Worm (Caenorhabditis elegans) whole organism, dauer: ENCODE measurements around the gene let-19.

ENCODE experiments used
- unc-62 ChIP-seq: sonication (generic microtip); optimal IDR thresholded peaks from 2 replicates; lab custom pipeline; 2017; ENCODE audit warnings: missing biosample characterization, missing genetic modification reagents, missing genetic modification characterization

let-19 gene

ce11 chrII:8743379-8744173 lies 27.2 kb upstream of the let-19 start, which contains the start of gene mak-1:
TSS of gene mak-1 (plus strand) at chrII:8744071.
- TF ChIP-seq unc-62 (GFP tag; lab: Kevin White, UChicago): no peak

- TF ChIP-seq unc-62 (GFP tag; lab: Kevin White, UChicago): no peak
Measured at ce11 chrII:8744555-8745448, 26.0 kb upstream of the let-19 start.

DNA sequence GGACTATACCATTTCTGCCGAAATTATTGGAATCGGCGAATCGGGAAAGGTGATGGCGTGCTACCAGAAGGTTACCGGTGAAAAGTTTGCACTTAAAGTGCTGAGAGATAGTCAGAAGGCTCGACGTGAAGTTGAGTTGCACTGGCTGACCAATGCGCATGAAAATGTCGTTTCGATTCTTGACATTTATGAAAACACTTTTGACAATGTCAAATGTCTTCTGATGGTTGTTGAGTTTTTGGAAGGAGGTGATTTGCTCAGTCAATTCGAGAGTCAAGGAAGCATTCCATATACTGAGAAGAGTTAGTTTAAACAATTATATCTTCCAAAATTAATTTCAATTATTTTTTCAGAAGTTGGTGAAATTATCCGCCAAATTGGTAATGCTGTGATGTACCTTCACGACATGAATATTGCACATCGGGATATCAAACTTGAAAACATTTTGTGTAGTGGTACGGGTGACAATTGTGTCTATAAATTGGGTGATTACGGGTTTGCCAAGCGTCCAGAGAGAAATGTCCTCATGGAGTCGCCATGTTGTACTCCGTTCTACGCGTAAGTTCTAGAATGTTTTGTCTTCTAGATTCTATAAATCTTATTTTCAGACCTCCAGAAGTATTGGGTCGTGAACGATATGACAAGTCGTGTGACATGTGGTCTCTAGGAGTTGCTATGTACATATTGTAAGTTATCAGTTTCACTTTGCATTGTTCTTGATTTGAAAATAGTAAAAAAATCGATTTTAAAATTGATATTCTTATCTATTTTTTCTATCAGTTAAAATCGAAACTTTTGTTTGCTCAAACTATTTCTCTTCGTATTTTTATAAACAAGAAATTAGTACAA lies 25.1 kb upstream of the let-19 start:
- TF ChIP-seq unc-62 (GFP tag; lab: Kevin White, UChicago): no peak

DNA sequence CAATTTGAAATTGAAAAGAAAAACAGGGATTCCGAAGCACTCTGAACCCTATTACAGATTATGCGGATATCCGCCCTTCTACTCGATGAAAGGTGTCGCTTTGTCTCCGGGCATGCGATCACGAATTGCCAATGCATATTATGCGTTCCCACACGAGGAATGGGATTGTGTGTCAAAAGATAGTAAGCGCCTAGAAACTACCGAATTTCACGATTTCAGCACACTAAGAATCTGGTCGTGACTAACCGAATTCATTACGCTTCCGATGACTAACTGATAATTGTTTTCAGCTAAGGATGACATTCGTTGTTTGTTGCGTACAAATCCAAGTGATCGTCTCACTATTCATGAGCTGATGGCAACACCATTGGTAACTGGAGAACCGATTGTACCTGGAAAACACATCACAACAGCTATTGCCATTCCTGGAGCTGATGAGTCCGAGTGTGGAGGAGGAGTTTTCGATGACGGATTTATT lies 24.4 kb upstream of the let-19 start:
- no peak for TF ChIP-seq unc-62 (GFP tag; lab: Kevin White, UChicago)

DNA sequence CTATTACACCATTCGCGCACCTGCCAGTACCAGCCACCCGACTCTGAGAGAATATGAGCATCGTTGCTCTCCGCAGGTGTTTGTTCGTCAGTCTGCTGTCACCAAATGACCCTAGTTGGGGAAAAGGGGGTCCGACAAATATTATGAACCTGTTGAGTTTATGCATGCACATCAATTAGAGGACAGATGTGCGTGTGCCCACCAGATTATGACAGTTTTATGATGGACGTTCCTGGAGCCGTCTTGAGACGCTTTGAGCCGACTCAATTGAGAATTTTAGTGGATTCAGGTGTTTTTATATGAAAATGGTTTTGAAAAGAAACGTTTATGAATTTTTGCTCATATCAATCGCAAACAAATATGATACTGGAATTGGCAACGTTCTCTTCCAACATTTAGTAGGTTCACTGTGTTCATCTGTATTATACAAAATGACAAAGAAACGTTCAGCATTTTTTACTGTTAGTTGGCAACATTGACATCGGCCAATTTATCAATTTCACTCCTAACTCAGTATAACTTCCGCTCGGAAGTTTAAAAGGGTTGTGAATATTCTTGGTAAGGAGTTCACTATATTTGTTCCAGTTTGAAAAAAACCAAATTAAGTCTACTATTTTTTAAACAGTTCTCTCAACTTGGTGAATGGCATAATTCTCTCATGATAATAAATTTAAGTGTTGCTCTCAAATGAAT lies 23.4 kb upstream of the let-19 start:
- no peak for TF ChIP-seq unc-62 (GFP tag; lab: Kevin White, UChicago)

- no peak for TF ChIP-seq unc-62 (GFP tag; lab: Kevin White, UChicago)
Measured at ce11 chrII:8747939-8748352, 22.8 kb upstream of the let-19 start.

DNA sequence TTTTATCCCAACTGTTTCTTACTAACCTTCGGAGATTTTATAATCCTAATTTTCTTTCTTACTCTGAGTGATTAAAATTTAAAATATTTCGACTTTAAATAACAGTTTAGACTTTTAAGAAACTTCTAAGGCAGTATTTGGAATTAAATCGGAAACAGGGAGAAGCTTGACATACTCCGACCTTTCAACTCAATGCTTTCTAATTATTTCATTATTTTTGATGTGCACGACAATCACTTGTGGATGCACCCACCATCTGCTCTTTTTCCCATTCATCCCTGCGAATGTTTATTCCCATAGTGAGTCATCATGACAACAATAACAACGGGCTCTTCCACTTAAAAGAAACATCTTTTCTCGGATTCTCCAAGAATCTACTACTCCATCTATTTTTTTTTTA lies 22.1 kb upstream of the let-19 start:
- TF ChIP-seq unc-62 (GFP tag; lab: Kevin White, UChicago): no peak

- no peak for TF ChIP-seq unc-62 (GFP tag; lab: Kevin White, UChicago)
Measured at ce11 chrII:8749084-8749483, 21.7 kb upstream of the let-19 start.

- TF ChIP-seq unc-62 (GFP tag; lab: Kevin White, UChicago): no peak
Measured at ce11 chrII:8750056-8750455, 20.7 kb upstream of the let-19 start.

- no peak for TF ChIP-seq unc-62 (GFP tag; lab: Kevin White, UChicago)
Measured at ce11 chrII:8751042-8751441, 19.7 kb upstream of the let-19 start.

- no peak for TF ChIP-seq unc-62 (GFP tag; lab: Kevin White, UChicago)
Measured at ce11 chrII:8751686-8752085, 19.1 kb upstream of the let-19 start, which contains the start of gene atf-2. TSS of gene atf-2 (plus strand) at chrII:8751986.

ce11 chrII:8755270-8755669 lies 15.5 kb upstream of the let-19 start, which contains the start of gene K08F8.7:
TSS of gene K08F8.7 (minus strand) at chrII:8755370.
- no peak for TF ChIP-seq unc-62 (GFP tag; lab: Kevin White, UChicago)

ce11 chrII:8759493-8759892 lies 11.3 kb upstream of the let-19 start, which contains the start of gene fut-1:
TSS of gene fut-1 (minus strand) at chrII:8759593.
- TF ChIP-seq unc-62 (GFP tag; lab: Kevin White, UChicago): no peak

ce11 chrII:8761739-8762138 lies 9.0 kb upstream of the let-19 start:
- TF ChIP-seq unc-62 (GFP tag; lab: Kevin White, UChicago): no peak
